Fruit fly (Drosophila melanogaster): ENCODE data around the gene galene.

DNA sequence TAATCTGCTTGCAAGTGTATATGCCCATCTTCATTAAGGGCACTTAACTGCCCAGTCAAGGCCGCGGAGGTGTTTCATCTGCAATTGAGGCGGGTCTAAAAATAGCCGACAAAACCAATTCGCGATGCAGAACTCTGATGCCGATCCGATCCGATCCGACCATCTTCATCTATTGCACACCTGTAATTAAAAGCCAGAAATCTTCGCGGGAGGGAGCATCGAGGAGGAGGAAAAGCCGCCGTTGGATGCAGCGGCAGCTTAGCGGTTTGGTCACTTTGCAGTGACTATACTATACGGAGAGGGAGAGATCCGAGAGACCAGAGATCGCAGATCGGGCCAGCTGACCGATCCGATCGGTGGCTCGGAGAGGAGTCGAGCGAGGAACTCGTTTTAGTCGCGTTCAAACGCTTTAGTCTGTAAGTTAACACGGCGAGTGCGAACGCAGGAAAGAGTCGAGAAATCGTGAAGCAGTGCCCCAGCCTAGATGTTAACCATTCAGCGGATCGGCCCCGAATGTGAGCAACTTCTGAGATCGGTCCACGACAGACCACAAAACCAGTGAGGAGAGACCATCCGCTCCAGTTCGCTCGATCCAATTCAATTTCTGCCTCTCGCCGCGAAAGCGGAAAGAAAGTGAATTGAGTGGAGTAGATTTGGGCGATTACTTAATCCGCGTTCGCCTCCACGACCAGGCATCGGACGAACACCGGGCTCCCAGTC is 20.7 kb downstream of the galene start, which contains the start of gene tfc:
- TF ChIP-seq CG17806 (tag; optimal IDR thresholded peaks at IDR 0.05), result no peak
- TF ChIP-seq Pif1A (GFP tag; optimal IDR thresholded peaks at IDR 0.05), result peak; percentile 29
- TF ChIP-seq CG13204 (GFP tag; optimal IDR thresholded peaks at IDR 0.05), result peak; percentile 66
- no peak for TF ChIP-seq CG15710 (tag; optimal IDR thresholded peaks at IDR 0.05)
- peak; percentile 50; the same call in 1 of the 2 replicates for TF ChIP-seq Ets98B (GFP tag; IDR thresholded peaks at IDR 0.05)
- no peak for TF ChIP-seq CG8301 (tag; optimal IDR thresholded peaks at IDR 0.05)
- no peak for TF ChIP-seq CG32121 (GFP tag; IDR thresholded peaks at IDR 0.05)
- no peak for TF ChIP-seq CG9948 (tag; optimal IDR thresholded peaks at IDR 0.05)

Measured in whole organism, pupa.